Worm (Caenorhabditis elegans) whole organism, midembryonic: ENCODE results near the gene T28B11.1.

Experiments used
- flt-1 ChIP-seq: fragments of 200-800 bp; sonication (Bioruptor generic); IDR thresholded peaks from 2 replicates; pipeline ENCODE4 v1.3.6; 2022; ENCODE audit warnings: missing genetic modification characterization, missing compliant biosample characterization
- med-1 ChIP-seq: sonication (generic microtip); optimal IDR thresholded peaks from 2 replicates; lab custom pipeline; 2017; ENCODE audit warnings: missing genetic modification characterization, mild to moderate bottlenecking, missing compliant biosample characterization, antibody characterized with exemption, missing genetic modification reagents; ENCODE audit not compliant: insufficient read depth
- tab-1 ChIP-seq: fragments of 200-800 bp; sonication (Bioruptor generic); IDR thresholded peaks from 2 replicates; pipeline ENCODE4 v1.3.6; 2022; ENCODE audit warnings: missing genetic modification characterization, missing compliant biosample characterization
- ztf-23 ChIP-seq: fragments of 200-800 bp; sonication (Bioruptor generic); IDR thresholded peaks from 2 replicates; pipeline ENCODE4 v1.3.6; 2022; ENCODE audit warnings: missing genetic modification reagents, missing genetic modification characterization, missing compliant biosample characterization
- ztf-29 ChIP-seq: fragments of 200-800 bp; sonication (Bioruptor generic); IDR thresholded peaks from 2 replicates; pipeline ENCODE4 v1.3.6; 2022; ENCODE audit warnings: missing genetic modification reagents, missing genetic modification characterization, missing compliant biosample characterization

- TF ChIP-seq ztf-29 (GFP tag; lab: Robert Waterston, UW) (no peak), flt-1 (no peak), med-1 (GFP tag; lab: Kevin White, UChicago) (no peak), ztf-23 (GFP tag; lab: Robert Waterston, UW) (no peak), tab-1 (GFP tag; lab: Robert Waterston, UW) (no peak)
Measured at ce11 chrV:10683458-10683857, 48.8 kb downstream of the T28B11.1 start.
